Worm (Caenorhabditis elegans): ENCODE measurements around the gene mttu-1.
A peak's percentile ranks its signal among the peaks of the same experiment; 100 is the strongest.

Gene mttu-1

ce11 chrIV:11284102-11284531 lies 12.6 kb downstream of the mttu-1 start:
- no peak for TF ChIP-seq mdl-1 (tag; optimal IDR thresholded peaks at IDR 0.05)
- no peak for TF ChIP-seq nhr-25 (tag; optimal IDR thresholded peaks at IDR 0.05)
- no peak for TF ChIP-seq R02D3.7 (tag; optimal IDR thresholded peaks at IDR 0.05)
- peak; percentile 22 for TF ChIP-seq sma-3 (GFP tag; optimal IDR thresholded peaks at IDR 0.05)
- TF ChIP-seq sma-9 (GFP tag; optimal IDR thresholded peaks at IDR 0.05), result peak; percentile 50
- TF ChIP-seq sma-9 (tag; optimal IDR thresholded peaks at IDR 0.05), result no peak
- no peak for TF ChIP-seq lin-39 (tag; optimal IDR thresholded peaks at IDR 0.05)
- no peak for TF ChIP-seq ztf-1 (GFP tag; conservative IDR thresholded peaks at IDR 0.05)
- no peak for TF ChIP-seq elt-3 (tag; optimal IDR thresholded peaks at IDR 0.05)
- TF ChIP-seq elt-1 (tag; optimal IDR thresholded peaks at IDR 0.05), result no peak
- no peak for TF ChIP-seq nhr-12 (tag; optimal IDR thresholded peaks at IDR 0.05)
- TF ChIP-seq gmeb-1 (tag; optimal IDR thresholded peaks at IDR 0.05), result peak; percentile 33
- TF ChIP-seq nhr-129 (tag; optimal IDR thresholded peaks at IDR 0.05), result peak; percentile 17
- TF ChIP-seq F13H6.1 (tag; optimal IDR thresholded peaks at IDR 0.05), result peak; percentile 84
- TF ChIP-seq nhr-77 (tag; optimal IDR thresholded peaks at IDR 0.05), result no peak
- peak; percentile 97 for TF ChIP-seq fos-1 (tag; optimal IDR thresholded peaks at IDR 0.05)
- no peak for TF ChIP-seq ama-1 (optimal IDR thresholded peaks at IDR 0.05)
- TF ChIP-seq egl-27 (tag; optimal IDR thresholded peaks at IDR 0.05), result no peak
- peak; percentile 46 for TF ChIP-seq crh-2 (tag; optimal IDR thresholded peaks at IDR 0.05)
- no peak for TF ChIP-seq nhr-237 (tag; optimal IDR thresholded peaks at IDR 0.05)
- TF ChIP-seq aly-2 (tag; optimal IDR thresholded peaks at IDR 0.05), result no peak

DNA sequence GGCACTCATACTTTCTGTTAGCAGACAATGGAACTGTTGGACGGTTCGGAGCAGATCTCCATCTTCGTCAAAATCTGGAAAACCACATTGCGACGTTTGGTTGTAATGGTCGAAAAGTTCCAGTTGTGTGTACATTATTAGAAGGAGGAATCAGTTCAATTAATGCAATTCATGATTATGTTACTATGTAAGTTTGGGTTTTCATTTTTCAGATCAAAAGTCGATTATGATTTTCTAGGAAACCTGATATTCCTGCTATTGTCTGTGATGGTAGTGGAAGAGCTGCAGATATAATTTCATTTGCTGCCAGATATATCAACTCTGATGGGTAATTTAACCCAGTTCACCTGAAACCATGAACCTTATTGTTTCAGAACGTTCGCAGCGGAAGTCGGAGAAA lies 20.7 kb downstream of the mttu-1 start:
- TF ChIP-seq alr-1 (tag; optimal IDR thresholded peaks at IDR 0.05) (no peak), ZK546.5 (tag; optimal IDR thresholded peaks at IDR 0.05) (no peak), nhr-237 (tag; optimal IDR thresholded peaks at IDR 0.05) (no peak), C34F6.9 (tag; optimal IDR thresholded peaks at IDR 0.05) (no peak), skn-1 (tag; optimal IDR thresholded peaks at IDR 0.05) (no peak), Y55F3AM.14 (GFP tag; optimal IDR thresholded peaks at IDR 0.05) (no peak), mab-5 (tag; optimal IDR thresholded peaks at IDR 0.05) (no peak), F13H6.1 (tag; optimal IDR thresholded peaks at IDR 0.05) (no peak), gmeb-1 (tag; optimal IDR thresholded peaks at IDR 0.05) (no peak)

ce11 chrIV:11273151-11273550 lies 23.5 kb downstream of the mttu-1 start, which contains the start of gene gtl-2:
Gene gtl-2 (plus strand): TSS chrIV:11273451.
- TF ChIP-seq egl-27 (tag; optimal IDR thresholded peaks at IDR 0.05) (no peak), lin-11 (tag; optimal IDR thresholded peaks at IDR 0.05) (no peak), nhr-10 (tag; optimal IDR thresholded peaks at IDR 0.05) (no peak), nhr-12 (tag; optimal IDR thresholded peaks at IDR 0.05) (no peak), alr-1 (tag; optimal IDR thresholded peaks at IDR 0.05) (no peak), nhr-25 (tag; optimal IDR thresholded peaks at IDR 0.05) (no peak)

DNA sequence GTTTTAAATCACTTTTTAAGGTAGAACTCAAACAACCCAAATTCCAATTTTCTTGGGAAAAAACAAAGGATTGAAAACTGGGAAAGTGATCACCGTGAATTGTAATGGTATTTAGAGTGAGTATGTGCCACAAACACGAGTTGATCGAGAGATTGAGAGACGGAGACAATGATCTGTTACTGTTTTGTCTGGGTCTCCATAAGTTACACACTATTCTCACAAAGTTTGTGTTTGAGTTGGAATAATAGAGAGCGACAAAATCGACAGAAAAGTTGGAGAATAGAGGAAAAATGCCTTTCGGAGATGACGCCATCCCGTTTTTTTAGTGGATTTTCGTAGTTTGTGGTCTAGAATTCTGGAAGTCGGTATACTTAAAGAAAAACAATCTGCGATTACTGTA lies 25.4 kb downstream of the mttu-1 start, which contains the start of gene nhr-7:
TSS of gene nhr-7 (minus strand) at position 101 of the 400 bp plus-strand sequence.
- TF ChIP-seq unc-55 (GFP tag; optimal IDR thresholded peaks at IDR 0.05) (no peak), nhr-129 (tag; optimal IDR thresholded peaks at IDR 0.05) (peak; percentile 32), nhr-77 (tag; optimal IDR thresholded peaks at IDR 0.05) (no peak)

- TF ChIP-seq F13H6.1 (tag; optimal IDR thresholded peaks at IDR 0.05), result peak; percentile 57
- TF ChIP-seq mdl-1 (tag; optimal IDR thresholded peaks at IDR 0.05), result no peak
Measured at ce11 chrIV:11269483-11269882, 27.2 kb downstream of the mttu-1 start.

ce11 chrIV:11266090-11266489 lies 30.6 kb downstream of the mttu-1 start, which contains the start of gene col-127:
Gene col-127 (minus strand): TSS chrIV:11266190.
- TF ChIP-seq ceh-16 (tag; optimal IDR thresholded peaks at IDR 0.05) (no peak), alr-1 (tag; optimal IDR thresholded peaks at IDR 0.05) (no peak), zag-1 (tag; optimal IDR thresholded peaks at IDR 0.05) (no peak), crh-2 (tag; optimal IDR thresholded peaks at IDR 0.05) (no peak), lin-13 (GFP tag; optimal IDR thresholded peaks at IDR 0.05) (no peak)
